Fruit fly (Drosophila melanogaster): ENCODE data around the gene Exo84.
A peak's percentile ranks its signal among the peaks of the same experiment; 100 is the strongest.

Exo84 gene

DNA sequence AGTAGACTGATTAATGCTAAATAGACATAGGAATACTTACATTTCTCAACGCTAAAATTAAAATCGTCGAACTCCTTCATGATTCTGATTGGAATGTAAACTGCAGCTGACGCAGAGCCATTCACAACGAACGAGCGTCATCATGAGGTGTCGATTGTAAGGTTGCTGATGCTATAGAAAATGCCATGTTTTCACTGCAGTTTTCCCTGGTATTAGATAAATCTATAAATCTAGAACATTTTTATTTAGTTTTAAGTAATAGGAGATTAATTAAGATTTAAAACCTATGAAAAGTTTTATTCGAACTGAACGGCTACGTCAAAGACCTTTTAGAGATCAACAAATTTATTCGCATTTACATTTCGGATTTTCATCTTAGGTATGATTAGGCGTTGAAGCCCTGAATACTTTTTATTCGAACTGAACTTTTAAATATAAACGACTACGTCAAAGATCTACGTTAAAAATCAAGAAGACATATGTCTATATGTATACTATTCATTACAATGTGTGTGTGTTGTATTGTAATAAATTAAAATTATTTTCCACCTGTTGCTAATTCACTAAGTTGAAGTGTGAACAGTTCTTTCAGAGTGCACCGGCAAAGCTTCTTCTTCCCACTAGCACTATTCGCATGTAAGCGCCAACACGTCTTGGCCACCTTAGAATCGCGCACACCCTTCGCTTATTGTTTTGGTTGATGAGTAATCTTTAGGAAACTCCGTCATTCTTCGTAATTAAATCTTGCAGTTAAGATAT lies at the start of gene Exo84, which contains the start of gene Vps2 (continued):
- peak; percentile 36 for TF ChIP-seq NfI (GFP tag; optimal IDR thresholded peaks at IDR 0.05)
- TF ChIP-seq E2f1 (GFP tag; IDR thresholded peaks at IDR 0.05) = no peak
- no peak for TF ChIP-seq Bgb (GFP tag; IDR thresholded peaks at IDR 0.05; ENCODE audit: partially characterized antibody)
- no peak for TF ChIP-seq usp (GFP tag; optimal IDR thresholded peaks at IDR 0.05)
- TF ChIP-seq gsb (GFP tag; IDR thresholded peaks at IDR 0.05) = no peak
- TF ChIP-seq CG4854 (GFP tag; optimal IDR thresholded peaks at IDR 0.05) = no peak
- peak; percentile 40 for TF ChIP-seq Dek (tag; optimal IDR thresholded peaks at IDR 0.05)
- TF ChIP-seq Med (GFP tag) = peak; percentile 30
- no peak for TF ChIP-seq fd102C (GFP tag; optimal IDR thresholded peaks at IDR 0.05)
- peak; percentile 28 for TF ChIP-seq tx (GFP tag; optimal IDR thresholded peaks at IDR 0.05)
- peak; percentile 50 for TF ChIP-seq CG8924 (tag; optimal IDR thresholded peaks at IDR 0.05)
- no peak for TF ChIP-seq CG10147 (GFP tag; optimal IDR thresholded peaks at IDR 0.05)
- TF ChIP-seq CG9932 (GFP tag; IDR thresholded peaks at IDR 0.05) = peak; percentile 64
- peak; percentile 81 for TF ChIP-seq CoRest (tag; optimal IDR thresholded peaks at IDR 0.05)
- TF ChIP-seq croc (GFP tag; conservative IDR thresholded peaks at IDR 0.05) = no peak; the same call in 2 of the 3 replicates
- no peak for TF ChIP-seq Fer2 (tag; optimal IDR thresholded peaks at IDR 0.05)
- TF ChIP-seq wdn (GFP tag; IDR thresholded peaks at IDR 0.05) = peak; percentile 10; the same call in 1 of the 2 replicates
- no peak for TF ChIP-seq CG5180 (GFP tag; optimal IDR thresholded peaks at IDR 0.05)
- no peak for TF ChIP-seq sqz (GFP tag; optimal IDR thresholded peaks at IDR 0.05)
- TF ChIP-seq CG13894 (tag; optimal IDR thresholded peaks at IDR 0.05) = no peak
- no peak for TF ChIP-seq repo (GFP tag; optimal IDR thresholded peaks at IDR 0.05)
- peak; percentile 16; the same call in 1 of the 3 replicates for TF ChIP-seq CG11456 (GFP tag; IDR thresholded peaks at IDR 0.05)
- TF ChIP-seq CG15073 (GFP tag; optimal IDR thresholded peaks at IDR 0.05) = no peak
- TF ChIP-seq bowl (GFP tag; IDR thresholded peaks at IDR 0.05) = no peak
- TF ChIP-seq CG4617 (GFP tag; optimal IDR thresholded peaks at IDR 0.05; ENCODE audit: borderline replicate concordance) = no peak
- TF ChIP-seq luna (GFP tag; optimal IDR thresholded peaks at IDR 0.05) = no peak
- no peak for TF ChIP-seq Lim3 (GFP tag; IDR thresholded peaks at IDR 0.05)
- peak; percentile 71 for TF ChIP-seq CG13775 (GFP tag; optimal IDR thresholded peaks at IDR 0.05)
- peak; percentile 71 for TF ChIP-seq CG12391 (tag; optimal IDR thresholded peaks at IDR 0.05)
- no peak for TF ChIP-seq her (GFP tag; optimal IDR thresholded peaks at IDR 0.05)
- TF ChIP-seq org-1 (GFP tag; optimal IDR thresholded peaks at IDR 0.05) = no peak
- TF ChIP-seq vnd (GFP tag; IDR thresholded peaks at IDR 0.05; ENCODE audit: partially characterized antibody) = no peak
- no peak for TF ChIP-seq CG11696 (GFP tag; IDR thresholded peaks at IDR 0.05)
- no peak for TF ChIP-seq Gsc (GFP tag; IDR thresholded peaks at IDR 0.05)
- TF ChIP-seq da (GFP tag; optimal IDR thresholded peaks at IDR 0.05) = no peak
- TF ChIP-seq Ets97D (GFP tag; optimal IDR thresholded peaks at IDR 0.05) = peak; percentile 21
- TF ChIP-seq h (optimal IDR thresholded peaks at IDR 0.05) = no peak
- no peak for TF ChIP-seq Dp (GFP tag; optimal IDR thresholded peaks at IDR 0.05)

DNA sequence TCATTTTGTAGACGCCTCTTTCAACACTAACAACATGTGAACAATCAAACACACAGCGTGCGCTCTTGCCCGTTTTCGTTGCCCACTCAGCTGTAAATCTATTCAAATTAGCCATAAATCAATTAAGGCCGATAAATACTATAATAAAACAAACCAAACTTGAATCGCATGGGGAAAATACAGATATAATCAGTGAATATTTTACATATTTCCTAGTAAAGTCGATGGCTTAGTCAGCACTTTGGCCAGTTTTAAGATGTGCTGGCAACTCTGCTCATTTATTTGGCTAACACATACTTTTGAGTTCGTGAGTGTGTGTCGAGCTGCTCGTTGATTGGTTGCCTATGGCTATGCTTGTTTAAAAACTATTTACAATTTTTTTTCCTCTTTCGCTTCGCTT lies 47.2 kb upstream of the Exo84 start:
- TF ChIP-seq Rx (GFP tag; IDR thresholded peaks at IDR 0.05) (no peak), Elba2 (GFP tag; optimal IDR thresholded peaks at IDR 0.05) (no peak), CG11723 (GFP tag; optimal IDR thresholded peaks at IDR 0.05) (no peak), CG4424 (GFP tag; optimal IDR thresholded peaks at IDR 0.05) (no peak), twi (tag; optimal IDR thresholded peaks at IDR 0.05) (no peak), fd3F (GFP tag; optimal IDR thresholded peaks at IDR 0.05) (no peak), Dref (GFP tag; IDR thresholded peaks at IDR 0.05) (no peak), Mes4 (GFP tag; optimal IDR thresholded peaks at IDR 0.05) (no peak), MBD-R2 (GFP tag; IDR thresholded peaks at IDR 0.05) (no peak), Fer1 (GFP tag; optimal IDR thresholded peaks at IDR 0.05) (no peak), wor (GFP tag; IDR thresholded peaks at IDR 0.05) (no peak), CG7271 (tag; optimal IDR thresholded peaks at IDR 0.05) (no peak), Hsf (GFP tag; optimal IDR thresholded peaks at IDR 0.05) (peak; percentile 35), fru (optimal IDR thresholded peaks at IDR 0.05) (no peak), CG18619 (GFP tag; optimal IDR thresholded peaks at IDR 0.05) (no peak), knrl (GFP tag; IDR thresholded peaks at IDR 0.05; ENCODE audit: partially characterized antibody) (no peak)

All from whole organism, embryonic.